Worm (Caenorhabditis elegans) whole organism, early embryonic: ENCODE results near the gene nlp-29.

Experiments used
- B0310.2 ChIP-seq: sonication (generic microtip); optimal IDR thresholded peaks from 2 replicates; lab custom pipeline; 2016; ENCODE audit warnings: mild to moderate bottlenecking, missing genetic modification characterization, missing compliant biosample characterization
- F13C5.2 ChIP-seq: sonication (generic microtip); optimal IDR thresholded peaks from 2 replicates; lab custom pipeline; 2017; ENCODE audit warnings: mild to moderate bottlenecking, missing genetic modification characterization, inconsistent platforms, missing compliant biosample characterization
- ama-1 ChIP-seq: fragments of 150-350 bp; optimal IDR thresholded peaks from 2 replicates; lab custom pipeline; 2014
- ceh-13 ChIP-seq: fragments of 200-800 bp; sonication (Bioruptor generic); optimal IDR thresholded peaks from 2 replicates; lab custom pipeline; 2018; ENCODE audit warnings: mild to moderate bottlenecking, missing genetic modification characterization, missing compliant biosample characterization
- ceh-36 ChIP-seq: sonication (generic microtip); optimal IDR thresholded peaks from 2 replicates; lab custom pipeline; 2016; ENCODE audit warnings: missing genetic modification characterization, inconsistent platforms, missing compliant biosample characterization

- TF ChIP-seq F13C5.2 (tag; lab: Kevin White, UChicago): no peak
- TF ChIP-seq ceh-13: no peak
- no peak for TF ChIP-seq B0310.2
- no peak for TF ChIP-seq ama-1 (lab: Kevin White, UChicago)
- no peak for TF ChIP-seq ceh-36 (tag; lab: Kevin White, UChicago)
These were observed 34.5 kb upstream of the nlp-29 start, which contains the start of gene dach-1 for ce11 chrV:3949723-3950122.
